Worm (Caenorhabditis elegans): ENCODE results near the gene R07B1.5.

ce11 chrX:9866355-9866754, 3.0 kb downstream of the R07B1.5 start, which contains the start of gene R07B1.6:
- no peak for TF ChIP-seq ceh-13 (GFP tag; optimal IDR thresholded peaks at IDR 0.05)
- no peak for TF ChIP-seq aly-1 (tag; optimal IDR thresholded peaks at IDR 0.05)
- no peak for TF ChIP-seq ama-1 (optimal IDR thresholded peaks at IDR 0.05)
- no peak for TF ChIP-seq F13C5.2 (tag; optimal IDR thresholded peaks at IDR 0.05)
- no peak for TF ChIP-seq pes-1 (GFP tag; IDR thresholded peaks at IDR 0.05)
